Fruit fly (Drosophila melanogaster) whole organism, embryonic: ENCODE results near the gene CG17327.
A peak's percentile ranks its signal among the peaks of the same experiment; 100 is the strongest.

Experiments used
- ATbp ChIP-seq: fragments of 200-800 bp; sonication (Bioruptor generic); optimal IDR thresholded peaks from 2 replicates; lab custom pipeline; 2017; ENCODE audit warnings: missing biosample characterization, mild to moderate bottlenecking, missing genetic modification characterization, missing genetic modification reagents
- Blimp-1 ChIP-seq: fragments of 200-800 bp; sonication (Bioruptor generic); optimal IDR thresholded peaks from 3 replicates; lab custom pipeline; 2018; ENCODE audit warnings: missing biosample characterization, missing genetic modification characterization, mild to moderate bottlenecking, moderate library complexity, missing genetic modification reagents
- BtbVII ChIP-seq: fragments of 200-800 bp; sonication (Bioruptor generic); optimal IDR thresholded peaks from 3 replicates; lab custom pipeline; 2017; ENCODE audit warnings: missing biosample characterization, mild to moderate bottlenecking, missing genetic modification characterization
- CG11247 ChIP-seq: fragments of 200-800 bp; sonication (Bioruptor generic); IDR thresholded peaks from 2 replicates; pipeline ENCODE4 v1.3.6; 2022; ENCODE audit warnings: missing biosample characterization, missing genetic modification characterization
- CG12155 ChIP-seq: fragments of 200-800 bp; sonication (Bioruptor generic); optimal IDR thresholded peaks from 3 replicates; lab custom pipeline; 2016; ENCODE audit warnings: missing biosample characterization, missing genetic modification characterization
- CG12942 ChIP-seq: fragments of 200-800 bp; sonication (Bioruptor generic); optimal IDR thresholded peaks from 3 replicates; lab custom pipeline; 2016; ENCODE audit warnings: missing biosample characterization, missing genetic modification characterization
- CG17385 ChIP-seq: fragments of 200-800 bp; sonication (Bioruptor generic); optimal IDR thresholded peaks from 3 replicates; lab custom pipeline; 2018; ENCODE audit warnings: missing biosample characterization, mild to moderate bottlenecking, missing genetic modification characterization
- CG18764 ChIP-seq: fragments of 200-800 bp; sonication (Bioruptor generic); optimal IDR thresholded peaks from 3 replicates; lab custom pipeline; 2016; ENCODE audit warnings: missing biosample characterization, missing genetic modification characterization
- CG2116 ChIP-seq: fragments of 200-800 bp; sonication (Bioruptor generic); optimal IDR thresholded peaks from 3 replicates; lab custom pipeline; 2018; ENCODE audit warnings: missing biosample characterization, mild to moderate bottlenecking, missing genetic modification characterization
- CG2120 ChIP-seq: fragments of 200-800 bp; sonication (Bioruptor generic); optimal IDR thresholded peaks from 3 replicates; lab custom pipeline; 2016; ENCODE audit warnings: missing biosample characterization, missing genetic modification characterization
- CG32767 ChIP-seq: fragments of 200-800 bp; sonication (Bioruptor generic); IDR thresholded peaks from 2 replicates; pipeline ENCODE4 v1.3.6; 2022; ENCODE audit warnings: missing biosample characterization, missing genetic modification characterization
- CG32772 ChIP-seq: fragments of 200-800 bp; sonication (Bioruptor generic); IDR thresholded peaks from 2 replicates; pipeline ENCODE4 v1.3.6; 2022; ENCODE audit warnings: missing biosample characterization, missing genetic modification characterization
- CG3407 ChIP-seq: fragments of 200-800 bp; sonication (Bioruptor generic); optimal IDR thresholded peaks from 2 replicates; lab custom pipeline; 2018; ENCODE audit warnings: missing biosample characterization, mild to moderate bottlenecking, missing genetic modification characterization
- CG4360 ChIP-seq: fragments of 200-800 bp; sonication (Bioruptor generic); IDR thresholded peaks from 2 replicates; pipeline ENCODE4 v1.3.6; 2022; ENCODE audit warnings: missing biosample characterization, missing genetic modification characterization
- CG5180 ChIP-seq: fragments of 200-800 bp; sonication (Bioruptor generic); optimal IDR thresholded peaks from 3 replicates; lab custom pipeline; 2017; ENCODE audit warnings: missing biosample characterization, missing genetic modification characterization, mild to moderate bottlenecking, moderate library complexity, missing genetic modification reagents
- CG6175 ChIP-seq: fragments of 200-800 bp; sonication (Bioruptor generic); IDR thresholded peaks from 3 replicates; pipeline ENCODE4 v1.3.6; 2022; ENCODE audit warnings: missing biosample characterization, missing genetic modification characterization
- CG9797 ChIP-seq: fragments of 200-800 bp; sonication (Bioruptor generic); optimal IDR thresholded peaks from 3 replicates; lab custom pipeline; 2018; ENCODE audit warnings: missing biosample characterization, mild to moderate bottlenecking, missing genetic modification characterization
- H2.0 ChIP-seq: fragments of 200-800 bp; sonication (Bioruptor generic); IDR thresholded peaks from 2 replicates; pipeline ENCODE4 v1.3.6; 2022; ENCODE audit warnings: missing biosample characterization, missing genetic modification characterization
- HLH4C ChIP-seq: fragments of 200-800 bp; sonication (Bioruptor generic); IDR thresholded peaks from 3 replicates; pipeline ENCODE4 v1.3.6; 2022; ENCODE audit warnings: missing biosample characterization, missing genetic modification characterization; ENCODE audit not compliant: partially characterized antibody
- Hand ChIP-seq: fragments of 200-800 bp; sonication (Bioruptor generic); optimal IDR thresholded peaks from 2 replicates; lab custom pipeline; 2017; ENCODE audit warnings: mild to moderate bottlenecking, missing biosample characterization, missing genetic modification reagents, missing genetic modification characterization
- Max ChIP-seq: fragments of 200-800 bp; sonication (Bioruptor generic); optimal IDR thresholded peaks from 2 replicates; lab custom pipeline; 2016; ENCODE audit warnings: missing biosample characterization, mild to moderate bottlenecking, missing genetic modification characterization
- Med ChIP-seq: fragments of 200-800 bp; sonication (Bioruptor generic); peaks from one replicate; lab custom pipeline; 2016; ENCODE audit warnings: missing biosample characterization, missing genetic modification characterization, mild to moderate bottlenecking, inconsistent platforms, moderate library complexity
- Neu2 ChIP-seq: fragments of 200-800 bp; sonication (Bioruptor generic); optimal IDR thresholded peaks from 3 replicates; lab custom pipeline; 2016; ENCODE audit warnings: missing biosample characterization, missing genetic modification characterization, borderline replicate concordance
- Opbp ChIP-seq: fragments of 200-800 bp; sonication (Bioruptor generic); IDR thresholded peaks from 3 replicates; pipeline ENCODE4 v1.3.6; 2022; ENCODE audit warnings: missing biosample characterization, missing genetic modification characterization; ENCODE audit not compliant: partially characterized antibody
- Usf ChIP-seq: fragments of 200-800 bp; sonication (Bioruptor generic); optimal IDR thresholded peaks from 2 replicates; lab custom pipeline; 2017; ENCODE audit warnings: missing genotype, missing biosample characterization, missing genetic modification characterization
- Xbp1 ChIP-seq: fragments of 200-800 bp; sonication (Bioruptor generic); optimal IDR thresholded peaks from 3 replicates; lab custom pipeline; 2016; ENCODE audit warnings: missing biosample characterization, mild to moderate bottlenecking, missing genetic modification characterization
- ash1 ChIP-seq: fragments of 200-800 bp; sonication (Bioruptor generic); optimal IDR thresholded peaks from 2 replicates; lab custom pipeline; 2018; ENCODE audit warnings: missing biosample characterization, mild to moderate bottlenecking, missing genetic modification characterization
- bab2 ChIP-seq: fragments of 200-800 bp; sonication (Bioruptor generic); optimal IDR thresholded peaks from 2 replicates; lab custom pipeline; 2016; ENCODE audit warnings: missing biosample characterization, missing genetic modification characterization
- bcd ChIP-seq: fragments of 200-800 bp; sonication (Bioruptor generic); optimal IDR thresholded peaks from 2 replicates; lab custom pipeline; 2017; ENCODE audit warnings: missing biosample characterization, mild to moderate bottlenecking, missing genetic modification characterization
- bigmax ChIP-seq: fragments of 200-800 bp; sonication (Bioruptor generic); optimal IDR thresholded peaks from 2 replicates; lab custom pipeline; 2018; ENCODE audit warnings: missing biosample characterization, mild to moderate bottlenecking, missing genetic modification characterization
- btn ChIP-seq: fragments of 200-800 bp; sonication (Bioruptor generic); optimal IDR thresholded peaks from 2 replicates; lab custom pipeline; 2016; ENCODE audit warnings: missing biosample characterization, missing genetic modification characterization
- chm ChIP-seq: fragments of 200-800 bp; sonication (Bioruptor generic); IDR thresholded peaks from 2 replicates; pipeline ENCODE4 v1.3.6; 2022; ENCODE audit warnings: missing biosample characterization, missing genetic modification characterization
- ci ChIP-seq: fragments of 200-800 bp; sonication (Bioruptor generic); IDR thresholded peaks from 3 replicates; pipeline ENCODE4 v1.3.6; 2022; ENCODE audit warnings: missing biosample characterization, missing genetic modification characterization
- dpn ChIP-seq, 2 experiments: fragments of 200-800 bp; sonication (Bioruptor generic); optimal IDR thresholded peaks; 3 replicates each; lab custom pipeline; 2016; ENCODE audit warnings: missing biosample characterization in 2 of 2, missing genetic modification characterization in 2 of 2
- ftz-f1 ChIP-seq: fragments of 200-800 bp; sonication (Bioruptor generic); optimal IDR thresholded peaks from 2 replicates; lab custom pipeline; 2016; ENCODE audit warnings: missing biosample characterization, missing genetic modification characterization
- gce ChIP-seq: fragments of 200-800 bp; sonication (Bioruptor generic); IDR thresholded peaks from 3 replicates; pipeline ENCODE4 v1.3.6; 2022; ENCODE audit warnings: missing biosample characterization, missing genetic modification characterization
- hbn ChIP-seq: fragments of 200-800 bp; sonication (Bioruptor generic); IDR thresholded peaks from 2 replicates; pipeline ENCODE4 v1.3.6; 2022; ENCODE audit warnings: missing biosample characterization, missing genetic modification characterization; ENCODE audit not compliant: partially characterized antibody
- hkb ChIP-seq, 2 experiments: fragments of 200-800 bp in 1 of 2; fragments of >200 bp in 1 of 2; sonication (Bioruptor generic) in 1 of 2; IDR thresholded peaks in 1 of 2; optimal IDR thresholded peaks in 1 of 2; 2 replicates each; pipeline versions ENCODE4 v1.3.6 to Lab custom; 2017 to 2022; ENCODE audit warnings: missing biosample characterization in 1 of 2, missing genetic modification characterization in 1 of 2
- kni ChIP-seq: fragments of 200-800 bp; sonication (Bioruptor generic); optimal IDR thresholded peaks from 3 replicates; lab custom pipeline; 2017; ENCODE audit warnings: mild to moderate bottlenecking, missing biosample characterization, missing genetic modification reagents, missing genetic modification characterization
- lov ChIP-seq, 2 experiments: fragments of 200-800 bp in 1 of 2; fragments of >200 bp in 1 of 2; sonication (Bioruptor generic) in 1 of 2; IDR thresholded peaks in 1 of 2; optimal IDR thresholded peaks in 1 of 2; 2 replicates in 1 of 2; 3 replicates in 1 of 2; pipeline versions ENCODE4 v1.3.6 to Lab custom; 2017 to 2022; ENCODE audit warnings: missing biosample characterization in 1 of 2, missing genetic modification characterization in 1 of 2
- mld ChIP-seq: fragments of 200-800 bp; sonication (Bioruptor generic); IDR thresholded peaks from 3 replicates; pipeline ENCODE4 v1.3.6; 2022; ENCODE audit warnings: missing biosample characterization, missing genetic modification characterization; ENCODE audit not compliant: partially characterized antibody
- nau ChIP-seq: fragments of 200-800 bp; sonication (Bioruptor generic); optimal IDR thresholded peaks from 3 replicates; lab custom pipeline; 2017; ENCODE audit warnings: missing biosample characterization, mild to moderate bottlenecking, missing genetic modification characterization, missing genetic modification reagents
- nerfin-1 ChIP-seq: fragments of 200-800 bp; sonication (Bioruptor generic); optimal IDR thresholded peaks from 3 replicates; lab custom pipeline; 2019; ENCODE audit warnings: missing biosample characterization, mild to moderate bottlenecking, missing genetic modification characterization, moderate library complexity
- psq ChIP-seq: fragments of 200-800 bp; sonication (Bioruptor generic); optimal IDR thresholded peaks from 2 replicates; lab custom pipeline; 2017; ENCODE audit warnings: missing biosample characterization, missing genetic modification characterization
- pum ChIP-seq: fragments of 200-800 bp; sonication (Bioruptor generic); optimal IDR thresholded peaks from 2 replicates; lab custom pipeline; 2016; ENCODE audit warnings: missing biosample characterization, missing genetic modification characterization
- rib ChIP-seq: fragments of 200-800 bp; sonication (Bioruptor generic); IDR thresholded peaks from 2 replicates; pipeline ENCODE4 v1.3.6; 2022; ENCODE audit warnings: missing biosample characterization, missing genetic modification characterization
- sd ChIP-seq: fragments of 200-800 bp; sonication (Bioruptor generic); optimal IDR thresholded peaks from 3 replicates; lab custom pipeline; 2018; ENCODE audit warnings: missing biosample characterization, mild to moderate bottlenecking, missing genetic modification characterization, moderate library complexity
- sens ChIP-seq: fragments of 200-800 bp; sonication (Bioruptor generic); peaks from one replicate; lab custom pipeline; 2016; ENCODE audit warnings: missing biosample characterization, missing genetic modification characterization
- tna ChIP-seq: fragments of 200-800 bp; sonication (Bioruptor generic); IDR thresholded peaks from 2 replicates; pipeline ENCODE4 v1.3.6; 2022; ENCODE audit warnings: missing biosample characterization, missing genetic modification characterization; ENCODE audit not compliant: partially characterized antibody
- wdn ChIP-seq: fragments of 200-800 bp; sonication (Bioruptor generic); IDR thresholded peaks from 2 replicates; pipeline ENCODE4 v1.3.6; 2022; ENCODE audit warnings: missing biosample characterization, missing genetic modification characterization

Gene CG17327

DNA sequence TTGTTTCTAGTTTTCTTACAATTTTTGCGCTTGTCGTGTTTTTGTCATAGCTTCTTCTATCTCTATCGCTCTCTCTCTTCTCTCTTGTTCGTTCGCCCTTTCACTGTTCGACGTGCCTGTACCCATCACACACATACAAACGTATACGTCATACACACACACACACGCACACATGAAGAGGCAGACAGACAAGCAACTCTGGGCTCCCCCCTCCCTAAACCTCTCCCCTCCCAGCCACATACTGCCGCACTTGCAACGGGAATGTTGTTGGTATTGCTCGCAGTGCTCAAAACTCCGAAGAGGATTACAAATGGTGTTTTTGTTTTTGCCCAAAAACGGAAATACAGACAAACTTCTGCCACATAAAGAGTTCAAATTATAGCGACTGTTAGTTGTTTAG is 15.5 kb upstream of the CG17327 start (continued):
- TF ChIP-seq hkb (optimal IDR thresholded peaks at IDR 0.05; lab: Kevin White, UChicago) (no peak), hkb (GFP tag; IDR thresholded peaks at IDR 0.05; lab: Robert Waterston, UW) (0 out of 2 replicates have a peak, but pooled peaks have one; percentile 9), CG11247 (GFP tag; lab: Robert Waterston, UW) (no peak), CG18764 (GFP tag; lab: Kevin White, UChicago) (no peak), dpn (GFP tag; optimal IDR thresholded peaks at IDR 0.05; lab: Kevin White, UChicago) (no peak), CG9797 (GFP tag; lab: Kevin White, UChicago) (no peak), ash1 (GFP tag; lab: Kevin White, UChicago) (peak; percentile 54), bab2 (no peak), sd (tag; lab: Kevin White, UChicago) (peak; percentile 43), ftz-f1 (no peak), Med (peak; percentile 74), chm (GFP tag; lab: Robert Waterston, UW) (peak; percentile 67), CG5180 (GFP tag; lab: Kevin White, UChicago) (peak; percentile 18), Usf (GFP tag; lab: Kevin White, UChicago) (no peak), psq (GFP tag; lab: Kevin White, UChicago) (no peak), nerfin-1 (tag; lab: Kevin White, UChicago) (peak; percentile 58), ATbp (GFP tag; lab: Kevin White, UChicago) (no peak), CG4360 (peak; percentile 57; the same call in 1 of the 2 replicates), Hand (GFP tag; lab: Kevin White, UChicago) (no peak), CG32767 (GFP tag; lab: Robert Waterston, UW) (peak; percentile 58; the same call in 1 of the 2 replicates), pum (GFP tag; lab: Kevin White, UChicago) (no peak), ci (GFP tag; lab: Robert Waterston, UW) (peak; percentile 18; the same call in 1 of the 3 replicates), CG6175 (GFP tag; lab: Robert Waterston, UW) (0 out of 3 replicates have a peak, but pooled peaks have one; percentile 44), Opbp (GFP tag; lab: Robert Waterston, UW) (0 out of 3 replicates have a peak, but pooled peaks have one; percentile 24), Max (no peak), bcd (no peak), CG17385 (GFP tag; lab: Kevin White, UChicago) (peak; percentile 3), lov (optimal IDR thresholded peaks at IDR 0.05; lab: Kevin White, UChicago) (no peak), lov (GFP tag; IDR thresholded peaks at IDR 0.05; lab: Robert Waterston, UW) (no peak), CG12942 (GFP tag; lab: Kevin White, UChicago) (no peak), CG2116 (GFP tag; lab: Kevin White, UChicago) (peak; percentile 72), wdn (GFP tag; lab: Robert Waterston, UW) (0 out of 2 replicates have a peak, but pooled peaks have one; percentile 24), tna (GFP tag; lab: Robert Waterston, UW) (peak; percentile 20; the same call in 1 of the 2 replicates), H2.0 (GFP tag; lab: Robert Waterston, UW) (no peak), kni (GFP tag; lab: Kevin White, UChicago) (peak; percentile 24), Blimp-1 (GFP tag; lab: Kevin White, UChicago) (peak; percentile 48), sens (peak; percentile 46), gce (GFP tag; lab: Robert Waterston, UW) (peak; percentile 25; the same call in 1 of the 3 replicates), BtbVII (GFP tag; lab: Kevin White, UChicago) (no peak), rib (peak; percentile 48; the same call in 1 of the 2 replicates)

DNA sequence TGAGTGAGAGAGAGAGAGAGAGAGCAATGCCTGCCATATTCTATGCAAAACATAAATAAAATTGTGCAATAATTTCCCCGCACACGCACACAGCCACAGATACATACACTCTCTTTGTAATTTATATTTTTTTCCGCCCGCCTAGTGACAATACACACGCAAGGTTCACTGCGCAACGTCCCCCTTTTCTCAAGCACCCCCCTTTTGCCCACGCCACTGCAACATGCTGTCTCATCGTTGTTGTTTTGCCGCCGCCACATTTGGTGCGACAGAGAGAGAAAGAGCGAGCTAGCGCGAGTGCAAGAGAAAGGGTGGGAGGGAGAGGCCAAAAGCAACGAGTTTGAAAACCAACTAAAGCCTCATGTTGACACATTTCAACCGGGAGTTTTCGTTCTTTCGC is 14.8 kb upstream of the CG17327 start:
- TF ChIP-seq CG12155 (GFP tag; lab: Kevin White, UChicago) (peak; percentile 94), btn (peak; percentile 32), CG3407 (GFP tag; lab: Kevin White, UChicago) (no peak), CG32772 (GFP tag; lab: Robert Waterston, UW) (peak; percentile 72), HLH4C (GFP tag; lab: Robert Waterston, UW) (no peak), mld (GFP tag; lab: Robert Waterston, UW) (no peak), hbn (no peak), CG2120 (GFP tag; lab: Kevin White, UChicago) (peak; percentile 72), Xbp1 (peak; percentile 67), bigmax (GFP tag; lab: Kevin White, UChicago) (peak; percentile 13), nau (GFP tag; lab: Kevin White, UChicago) (no peak), Neu2 (no peak)
